Fruit fly (Drosophila melanogaster) whole organism, wandering third instar larva: ENCODE measurements around the gene CG7655.
A peak's percentile ranks its signal among the peaks of the same experiment; 100 is the strongest.

Source experiments
- CrebA ChIP-seq: fragments of 200-800 bp; sonication (Bioruptor generic); optimal IDR thresholded peaks from 2 replicates; lab custom pipeline; 2016; ENCODE audit warnings: missing biosample characterization, mild to moderate bottlenecking, missing genetic modification characterization, borderline replicate concordance
- GATAd ChIP-seq: sonication (Bioruptor generic); optimal IDR thresholded peaks from 2 replicates; lab custom pipeline; 2016; ENCODE audit warnings: missing biosample characterization, missing genetic modification characterization
- Hr78 ChIP-seq: fragments of >200 bp; optimal IDR thresholded peaks from 2 replicates; lab custom pipeline; 2017; ENCODE audit warnings: missing biosample characterization, missing genetic modification characterization
- Hr83 ChIP-seq: fragments of 200-300 bp; sonication (Bioruptor generic); optimal IDR thresholded peaks from 2 replicates; lab custom pipeline; 2016; ENCODE audit warnings: missing biosample characterization, mild to moderate bottlenecking, missing genetic modification characterization, moderate library complexity; ENCODE audit not compliant: poor library complexity, severe bottlenecking
- Myc ChIP-seq: fragments of >200 bp; optimal IDR thresholded peaks from 2 replicates; lab custom pipeline; 2017
- OdsH ChIP-seq: fragments of 200-800 bp; sonication (Bioruptor generic); optimal IDR thresholded peaks from 2 replicates; lab custom pipeline; 2016; ENCODE audit warnings: missing biosample characterization, mild to moderate bottlenecking, missing genetic modification characterization
- Vsx2 ChIP-seq: fragments of 200-300, 225-300 bp; sonication (Bioruptor generic); optimal IDR thresholded peaks from 2 replicates; lab custom pipeline; 2018; ENCODE audit warnings: missing biosample characterization, missing genetic modification characterization; ENCODE audit not compliant: partially characterized antibody
- fru ChIP-seq: fragments of 200-800 bp; sonication (Bioruptor generic); optimal IDR thresholded peaks from 3 replicates; lab custom pipeline; 2016; ENCODE audit warnings: missing biosample characterization, mild to moderate bottlenecking, missing genetic modification characterization
- lola ChIP-seq: fragments of >200 bp; optimal IDR thresholded peaks from 2 replicates; lab custom pipeline; 2017; ENCODE audit warnings: missing biosample characterization, missing genetic modification characterization
- pan ChIP-seq: fragments of >200 bp; optimal IDR thresholded peaks from 2 replicates; lab custom pipeline; 2017
- rgr ChIP-seq: fragments of 200-800 bp; sonication (Bioruptor generic); optimal IDR thresholded peaks from 3 replicates; lab custom pipeline; 2016; ENCODE audit warnings: missing biosample characterization, mild to moderate bottlenecking, missing genetic modification characterization
- sv ChIP-seq: fragments of 200-800 bp; sonication (Bioruptor generic); optimal IDR thresholded peaks from 3 replicates; lab custom pipeline; 2016; ENCODE audit warnings: missing biosample characterization, missing genetic modification characterization
- usp ChIP-seq: fragments of >200 bp; optimal IDR thresholded peaks from 2 replicates; lab custom pipeline; 2017; ENCODE audit warnings: missing biosample characterization, missing genetic modification characterization

dm6 chr3R:17710418-17710817 is 27.9 kb downstream of the CG7655 start:
- TF ChIP-seq pan (no peak), CrebA (GFP tag; lab: Kevin White, UChicago) (no peak), Myc (lab: Kevin White, UChicago) (peak; percentile 64), GATAd (no peak), Vsx2 (no peak), lola (GFP tag; lab: Kevin White, UChicago) (no peak), sv (GFP tag; lab: Kevin White, UChicago) (no peak), Hr78 (GFP tag; lab: Kevin White, UChicago) (no peak), OdsH (GFP tag; lab: Kevin White, UChicago) (no peak), fru (no peak), Hr83 (GFP tag; lab: Kevin White, UChicago) (no peak), usp (GFP tag; lab: Kevin White, UChicago) (no peak), rgr (GFP tag; lab: Kevin White, UChicago) (no peak)
